Fruit fly (Drosophila melanogaster): ENCODE results near the gene CG13465.

The CG13465 gene

dm6 chr3L:14945961-14946466, 1.9 kb upstream of the CG13465 start, which contains the start of gene BobA:
TSS of gene BobA (minus strand) at chr3L:14946125.
- TF ChIP-seq OdsH (GFP tag; optimal IDR thresholded peaks at IDR 0.05) (no peak), Vsx2 (GFP tag; optimal IDR thresholded peaks at IDR 0.05; ENCODE audit: partially characterized antibody) (no peak), sage (GFP tag; optimal IDR thresholded peaks at IDR 0.05) (no peak), dsf (GFP tag; optimal IDR thresholded peaks at IDR 0.05; ENCODE audit: borderline replicate concordance) (no peak), Hr78 (GFP tag; optimal IDR thresholded peaks at IDR 0.05) (no peak), pan (optimal IDR thresholded peaks at IDR 0.05) (no peak), lola (GFP tag; optimal IDR thresholded peaks at IDR 0.05) (no peak), CG32264 (GFP tag; optimal IDR thresholded peaks at IDR 0.05) (no peak), usp (GFP tag; optimal IDR thresholded peaks at IDR 0.05) (no peak), tai (GFP tag; optimal IDR thresholded peaks at IDR 0.05) (no peak), sv (GFP tag; optimal IDR thresholded peaks at IDR 0.05) (no peak), ey (GFP tag; optimal IDR thresholded peaks at IDR 0.05) (no peak), dl (GFP tag; optimal IDR thresholded peaks at IDR 0.05; ENCODE audit: insufficient read depth in 1 of 2, partially characterized antibody in 2 of 2) (no peak), Abd-B (GFP tag; optimal IDR thresholded peaks at IDR 0.05) (no peak), dmrt93B (GFP tag; optimal IDR thresholded peaks at IDR 0.05) (no peak), rgr (GFP tag; optimal IDR thresholded peaks at IDR 0.05) (no peak)

- TF ChIP-seq Hr83 (GFP tag; optimal IDR thresholded peaks at IDR 0.05; ENCODE audit: poor library complexity, severe bottlenecking): no peak
- TF ChIP-seq CG32264 (GFP tag; optimal IDR thresholded peaks at IDR 0.05): no peak
- no peak for TF ChIP-seq OdsH (GFP tag; optimal IDR thresholded peaks at IDR 0.05)
- no peak for TF ChIP-seq rgr (GFP tag; optimal IDR thresholded peaks at IDR 0.05)
- TF ChIP-seq tai (GFP tag; optimal IDR thresholded peaks at IDR 0.05): no peak
- TF ChIP-seq Myc (optimal IDR thresholded peaks at IDR 0.05): peak; percentile 35
- no peak for TF ChIP-seq sage (GFP tag; optimal IDR thresholded peaks at IDR 0.05)
These were observed 1.4 kb downstream of the CG13465 start for dm6 chr3L:14942769-14943168.

DNA sequence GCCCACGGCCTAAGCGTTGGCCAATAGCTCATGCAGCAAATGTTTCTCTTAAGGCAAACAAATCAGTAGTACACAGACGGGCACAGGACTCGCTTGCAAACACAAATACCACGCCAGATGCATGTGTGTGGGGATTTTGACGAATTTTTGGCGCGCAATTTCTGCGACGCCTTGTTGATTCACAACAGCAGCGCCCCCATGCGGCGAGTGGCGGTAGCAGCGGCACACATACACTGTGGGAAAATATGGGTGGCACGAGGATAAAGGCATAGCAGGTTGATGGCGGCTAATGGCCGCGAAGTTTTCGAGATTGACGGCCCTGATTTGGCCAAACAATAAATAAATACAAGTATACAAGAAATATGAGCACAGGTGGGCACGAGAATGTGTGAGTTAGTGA, 18.5 kb downstream of the CG13465 start:
- no peak for TF ChIP-seq tai (GFP tag; optimal IDR thresholded peaks at IDR 0.05)
- no peak for TF ChIP-seq br (GFP tag; optimal IDR thresholded peaks at IDR 0.05)
- no peak for TF ChIP-seq sage (GFP tag; optimal IDR thresholded peaks at IDR 0.05)
- no peak for TF ChIP-seq N (GFP tag; optimal IDR thresholded peaks at IDR 0.05)
- no peak for TF ChIP-seq lola (GFP tag; optimal IDR thresholded peaks at IDR 0.05)
- no peak for TF ChIP-seq psq (GFP tag; optimal IDR thresholded peaks at IDR 0.05)

dm6 chr3L:14903505-14903904, 40.6 kb downstream of the CG13465 start, which contains the start of gene DCX-EMAP:
TSS of gene DCX-EMAP (plus strand) at chr3L:14903805.
- TF ChIP-seq Dif (GFP tag; optimal IDR thresholded peaks at IDR 0.05; ENCODE audit: partially characterized antibody): no peak
- TF ChIP-seq Jra (GFP tag; optimal IDR thresholded peaks at IDR 0.05): no peak
- TF ChIP-seq dsf (GFP tag; optimal IDR thresholded peaks at IDR 0.05; ENCODE audit: borderline replicate concordance): no peak
- no peak for TF ChIP-seq Vsx2 (GFP tag; optimal IDR thresholded peaks at IDR 0.05; ENCODE audit: partially characterized antibody)
- TF ChIP-seq dl (GFP tag; optimal IDR thresholded peaks at IDR 0.05; ENCODE audit: insufficient read depth in 1 of 2, partially characterized antibody in 2 of 2): no peak
- no peak for TF ChIP-seq ey (GFP tag; optimal IDR thresholded peaks at IDR 0.05)
- TF ChIP-seq lola (GFP tag; optimal IDR thresholded peaks at IDR 0.05): no peak
- TF ChIP-seq brk (GFP tag; optimal IDR thresholded peaks at IDR 0.05): no peak
- no peak for TF ChIP-seq GATAd (GFP tag; optimal IDR thresholded peaks at IDR 0.05)
- no peak for TF ChIP-seq sv (GFP tag; optimal IDR thresholded peaks at IDR 0.05)
- TF ChIP-seq Hnf4 (GFP tag; optimal IDR thresholded peaks at IDR 0.05): no peak

DNA sequence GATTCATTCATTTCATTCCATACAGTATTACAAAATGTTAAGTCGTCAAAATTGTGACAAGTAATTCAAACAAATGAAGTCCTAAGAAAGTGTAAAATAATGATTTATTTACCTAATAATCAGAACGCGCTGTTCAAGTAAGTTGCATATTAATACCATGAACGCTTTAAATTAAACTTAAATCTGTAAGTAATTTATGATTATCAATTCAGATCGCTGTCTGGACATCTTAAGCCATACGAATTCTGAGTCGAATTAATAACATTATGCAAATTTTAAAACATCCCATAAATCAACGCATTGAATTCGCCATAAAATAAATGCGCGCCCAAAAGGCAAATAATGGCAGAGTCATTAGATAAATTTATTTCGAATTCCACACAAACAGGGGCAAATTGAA, 49.8 kb downstream of the CG13465 start, which contains the start of gene CG34245:
Gene CG34245 (minus strand): TSS at position 101 of the 400 bp plus-strand sequence.
- no peak for TF ChIP-seq br (GFP tag; optimal IDR thresholded peaks at IDR 0.05)
- TF ChIP-seq sage (GFP tag; optimal IDR thresholded peaks at IDR 0.05): no peak
- no peak for TF ChIP-seq Dif (GFP tag; optimal IDR thresholded peaks at IDR 0.05; ENCODE audit: partially characterized antibody)
- TF ChIP-seq pan (optimal IDR thresholded peaks at IDR 0.05): no peak
- no peak for TF ChIP-seq Hr78 (GFP tag; optimal IDR thresholded peaks at IDR 0.05)
- TF ChIP-seq dmrt93B (GFP tag; optimal IDR thresholded peaks at IDR 0.05): no peak
- no peak for TF ChIP-seq GATAd (GFP tag; optimal IDR thresholded peaks at IDR 0.05)
- no peak for TF ChIP-seq dl (GFP tag; optimal IDR thresholded peaks at IDR 0.05; ENCODE audit: insufficient read depth in 1 of 2, partially characterized antibody in 2 of 2)
- no peak for TF ChIP-seq Vsx2 (GFP tag; optimal IDR thresholded peaks at IDR 0.05; ENCODE audit: partially characterized antibody)
- TF ChIP-seq Hr83 (GFP tag; optimal IDR thresholded peaks at IDR 0.05; ENCODE audit: poor library complexity, severe bottlenecking): no peak
- TF ChIP-seq Jra (GFP tag; optimal IDR thresholded peaks at IDR 0.05): no peak
- no peak for TF ChIP-seq Rel (GFP tag; optimal IDR thresholded peaks at IDR 0.05)
- TF ChIP-seq Rel (tag; optimal IDR thresholded peaks at IDR 0.05): no peak
- no peak for TF ChIP-seq dsf (GFP tag; optimal IDR thresholded peaks at IDR 0.05; ENCODE audit: borderline replicate concordance)
- TF ChIP-seq Abd-B (GFP tag; optimal IDR thresholded peaks at IDR 0.05): no peak
- TF ChIP-seq lola (GFP tag; optimal IDR thresholded peaks at IDR 0.05): no peak
- no peak for TF ChIP-seq Sp1 (GFP tag; optimal IDR thresholded peaks at IDR 0.05)

Measured in whole organism, wandering third instar larva.